Fruit fly (Drosophila melanogaster): Measurements from ENCODE around the gene Jon25Bi.

Jon25Bi gene

dm6 chr2L:4995010-4995836 is 40.3 kb upstream of the Jon25Bi start:
- no peak for TF ChIP-seq noc (tag; optimal IDR thresholded peaks at IDR 0.05)

- TF ChIP-seq noc (tag; optimal IDR thresholded peaks at IDR 0.05): no peak
Measured at dm6 chr2L:4982098-4982646, 27.2 kb upstream of the Jon25Bi start.

DNA sequence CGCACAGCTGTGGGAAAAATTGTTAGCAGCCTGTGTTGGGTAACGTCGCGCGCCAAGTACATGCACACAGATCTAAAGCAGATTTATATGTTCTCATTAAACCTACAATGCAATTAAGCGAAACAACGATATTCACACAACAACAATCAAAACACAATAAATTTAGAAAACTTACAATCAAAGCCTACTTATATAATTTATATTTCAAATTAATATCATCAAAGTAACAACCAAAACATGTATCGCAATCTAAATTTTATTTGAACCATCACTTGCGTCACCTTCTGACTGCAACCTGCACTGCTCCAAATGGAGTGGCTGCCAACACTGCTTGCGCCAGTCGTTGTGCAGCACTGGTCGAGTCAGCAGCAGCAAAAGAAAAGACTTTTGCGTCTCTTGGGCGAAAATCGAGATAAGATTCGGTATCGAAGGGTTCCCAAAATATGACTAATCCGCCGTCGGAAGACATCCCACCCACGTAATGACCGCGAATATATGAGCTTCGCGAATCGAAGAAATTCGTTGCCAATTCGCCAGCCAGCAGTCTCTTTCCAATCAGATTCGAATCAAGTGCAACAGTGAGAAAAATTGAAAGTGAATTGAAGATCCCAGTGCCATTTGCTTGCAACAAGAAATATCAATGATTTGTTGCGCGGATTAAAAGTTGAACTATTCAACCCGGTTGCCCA is 26.5 kb upstream of the Jon25Bi start, which contains the start of the genes CG8892 and CG34126:
Gene CG8892, minus strand, starts transcription at position 315 of the 689 bp plus-strand sequence.
Gene CG34126, plus strand, starts transcription at position 337 of the 689 bp plus-strand sequence.
- TF ChIP-seq noc (tag; optimal IDR thresholded peaks at IDR 0.05): peak; percentile 98

DNA sequence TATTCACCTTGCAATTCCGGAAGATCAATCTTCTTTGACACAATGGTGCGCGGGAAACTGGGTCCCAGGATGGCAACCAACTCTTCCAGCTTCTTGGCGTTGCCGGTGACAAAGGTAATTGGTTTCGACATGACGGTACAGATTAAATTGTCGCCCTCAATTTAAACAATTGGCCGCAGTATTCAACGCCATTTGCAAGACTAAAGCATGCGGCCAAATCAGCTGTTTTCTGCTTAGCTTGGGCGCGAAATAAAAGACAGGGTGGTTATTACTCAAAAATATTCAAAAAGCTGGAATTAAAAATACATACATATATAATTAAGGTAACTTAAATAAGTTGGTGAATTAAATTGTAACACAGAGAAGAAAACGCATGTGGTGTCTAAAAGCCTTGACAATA is 24.2 kb upstream of the Jon25Bi start, which contains the start of gene CG8891:
Gene CG8891, minus strand, starts transcription at position 242 of the 400 bp plus-strand sequence.
- no peak for TF ChIP-seq noc (tag; optimal IDR thresholded peaks at IDR 0.05)

DNA sequence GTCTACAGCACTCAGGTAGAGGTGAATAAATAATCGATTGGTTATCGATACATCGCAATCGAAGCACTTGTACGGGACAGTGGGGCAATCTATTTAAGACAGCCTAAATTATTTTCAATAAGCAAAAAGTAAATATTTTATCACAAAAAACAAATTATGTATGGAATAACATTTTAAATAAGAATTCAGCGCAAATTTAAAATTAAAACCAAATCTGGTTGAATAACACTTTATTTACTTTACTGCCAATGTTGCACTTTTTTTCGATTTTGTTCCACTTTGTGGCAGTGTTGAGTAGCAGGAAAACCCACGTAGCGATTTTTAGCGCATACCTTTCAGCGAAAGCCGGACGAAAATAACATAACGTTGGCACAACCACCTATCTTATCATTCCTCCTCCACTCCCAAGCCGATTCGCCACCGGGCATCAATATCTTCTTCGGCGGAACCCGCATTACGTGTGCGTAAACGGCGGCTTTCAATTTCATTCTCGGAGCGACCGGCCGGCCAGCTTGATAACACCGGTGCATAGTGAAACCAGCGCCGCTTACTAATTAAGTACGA is 22.1 kb upstream of the Jon25Bi start, which contains the start of the genes Gmd and CG3792:
Gene Gmd, minus strand, starts transcription at position 36 of the 564 bp plus-strand sequence.
Gene CG3792, plus strand, starts transcription at position 325 of the 564 bp plus-strand sequence.
- TF ChIP-seq noc (tag; optimal IDR thresholded peaks at IDR 0.05): peak; percentile 87

dm6 chr2L:4973731-4974415 is 18.9 kb upstream of the Jon25Bi start, which contains the start of gene mRpL28:
Gene mRpL28 (plus strand): TSS chr2L:4973976.
- no peak for TF ChIP-seq noc (tag; optimal IDR thresholded peaks at IDR 0.05)

dm6 chr2L:4971329-4971798 is 16.4 kb upstream of the Jon25Bi start, which contains the start of gene CG14043:
Gene CG14043 (plus strand): TSS chr2L:4971702.
- no peak for TF ChIP-seq noc (tag; optimal IDR thresholded peaks at IDR 0.05)

DNA sequence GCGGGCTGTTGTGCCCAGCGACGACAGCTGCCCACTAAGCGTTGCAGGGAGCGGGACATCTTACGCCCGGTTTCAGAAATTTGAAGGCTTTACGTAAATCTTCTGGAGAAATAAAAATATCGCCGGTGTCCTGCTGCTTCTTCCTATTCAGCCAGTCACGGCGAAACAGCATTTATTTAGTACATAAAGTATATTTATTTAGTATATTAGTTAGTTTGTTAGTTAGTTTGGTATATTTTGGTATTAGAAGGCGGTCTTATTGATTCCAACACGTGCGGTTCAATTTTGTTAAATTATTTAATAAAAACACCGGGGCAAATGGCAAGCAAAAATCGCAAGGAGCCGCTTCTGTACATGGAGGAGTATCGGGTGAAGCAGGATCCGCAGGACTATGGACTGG is 13.8 kb upstream of the Jon25Bi start, which contains the start of the genes Scox and Polr1C:
Gene Scox, minus strand, starts transcription at position 169 of the 400 bp plus-strand sequence.
Gene Polr1C, plus strand, starts transcription at position 238 of the 400 bp plus-strand sequence.
- no peak for TF ChIP-seq noc (tag; optimal IDR thresholded peaks at IDR 0.05)

dm6 chr2L:4967511-4967910 is 12.6 kb upstream of the Jon25Bi start, which contains the start of gene eIF3i:
Gene eIF3i (minus strand): TSS chr2L:4967775.
- TF ChIP-seq noc (tag; optimal IDR thresholded peaks at IDR 0.05): no peak

- no peak for TF ChIP-seq noc (tag; optimal IDR thresholded peaks at IDR 0.05)
Measured at dm6 chr2L:4965923-4966322, 11.0 kb upstream of the Jon25Bi start.

DNA sequence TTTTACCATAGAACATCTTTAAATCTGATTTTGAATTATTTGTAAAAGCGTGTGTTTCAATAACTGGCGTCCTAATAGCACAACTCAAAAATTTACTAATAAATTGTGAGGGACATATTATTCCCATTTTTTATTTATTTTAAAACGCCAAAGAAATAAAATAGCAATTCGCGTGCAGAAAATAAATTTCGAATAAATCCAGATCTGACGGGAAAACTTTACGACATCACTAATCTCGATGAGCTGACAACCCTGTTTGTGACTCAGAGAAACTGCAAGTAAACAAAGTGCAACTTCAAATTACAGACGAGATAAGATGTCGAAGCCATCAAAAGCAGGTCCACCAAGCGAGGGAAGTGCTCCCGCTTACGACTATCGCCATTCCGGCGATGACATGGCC is 10.5 kb upstream of the Jon25Bi start, which contains the start of gene CG34125:
Gene CG34125, plus strand, starts transcription at position 254 of the 400 bp plus-strand sequence.
- TF ChIP-seq noc (tag; optimal IDR thresholded peaks at IDR 0.05): no peak

dm6 chr2L:4958111-4958510 is 3.2 kb upstream of the Jon25Bi start, which contains the start of gene CG34124:
Gene CG34124 (plus strand): TSS chr2L:4958411.
- no peak for TF ChIP-seq noc (tag; optimal IDR thresholded peaks at IDR 0.05)

dm6 chr2L:4953086-4953570 is 1.8 kb downstream of the Jon25Bi start, which contains the start of gene Jon25Bii:
Gene Jon25Bii (minus strand): TSS chr2L:4953136.
- no peak for TF ChIP-seq noc (tag; optimal IDR thresholded peaks at IDR 0.05)

dm6 chr2L:4950667-4951066 is 4.3 kb downstream of the Jon25Bi start, which contains the start of gene Jon25Biii:
Gene Jon25Biii (minus strand): TSS chr2L:4950767.
- peak; percentile 28 for TF ChIP-seq noc (tag; optimal IDR thresholded peaks at IDR 0.05)

Data from whole organism, larva.